Worm (Caenorhabditis elegans): ENCODE data around the gene Y40A1A.2.

ce11 chrX:2021558-2021957 is 31.0 kb downstream of the Y40A1A.2 start:
- no peak for TF ChIP-seq lin-15B (tag; optimal IDR thresholded peaks at IDR 0.05)
- TF ChIP-seq ama-1 (optimal IDR thresholded peaks at IDR 0.05): no peak
- no peak for TF ChIP-seq nhr-76 (tag; optimal IDR thresholded peaks at IDR 0.05)
- no peak for TF ChIP-seq hmg-11 (tag; optimal IDR thresholded peaks at IDR 0.05)
- TF ChIP-seq nhr-12 (tag; optimal IDR thresholded peaks at IDR 0.05): no peak
- TF ChIP-seq pha-4 (tag; optimal IDR thresholded peaks at IDR 0.05): peak; percentile 24
- no peak for TF ChIP-seq daf-12 (tag; optimal IDR thresholded peaks at IDR 0.05)
- TF ChIP-seq ZK546.5 (tag; optimal IDR thresholded peaks at IDR 0.05): no peak
- TF ChIP-seq lin-39 (tag; optimal IDR thresholded peaks at IDR 0.05): no peak
- no peak for TF ChIP-seq snpc-4 (tag; optimal IDR thresholded peaks at IDR 0.05)

Measured in whole organism, L3 larva.